Fruit fly (Drosophila melanogaster) whole organism, embryonic: ENCODE measurements around the gene Plap.

Experiments used
- Adf1 ChIP-seq: fragments of 200-800 bp; sonication (Bioruptor generic); IDR thresholded peaks from 2 replicates; pipeline ENCODE4 v1.3.6; 2022; ENCODE audit warnings: missing biosample characterization, missing genetic modification characterization
- CG33213 ChIP-seq: fragments of 200-800 bp; sonication (Bioruptor generic); optimal IDR thresholded peaks from 3 replicates; lab custom pipeline; 2016; ENCODE audit warnings: missing biosample characterization, missing genetic modification characterization
- CG4282 ChIP-seq: fragments of 200-800 bp; sonication (Bioruptor generic); optimal IDR thresholded peaks from 2 replicates; lab custom pipeline; 2016; ENCODE audit warnings: missing biosample characterization, missing genetic modification characterization
- CG5953 ChIP-seq: fragments of 200-800 bp; sonication (Bioruptor generic); IDR thresholded peaks from 2 replicates; pipeline ENCODE4 v1.3.6; 2022; ENCODE audit warnings: missing biosample characterization, missing genetic modification characterization
- CoRest ChIP-seq: fragments of 200-800 bp; sonication (Bioruptor generic); optimal IDR thresholded peaks from 3 replicates; lab custom pipeline; 2018; ENCODE audit warnings: missing biosample characterization, mild to moderate bottlenecking, missing genetic modification characterization, moderate library complexity
- Hr3 ChIP-seq: fragments of 200-800 bp; sonication (Bioruptor generic); optimal IDR thresholded peaks from 3 replicates; lab custom pipeline; 2016; ENCODE audit warnings: missing biosample characterization, missing genetic modification characterization
- btn ChIP-seq: fragments of 200-800 bp; sonication (Bioruptor generic); optimal IDR thresholded peaks from 2 replicates; lab custom pipeline; 2016; ENCODE audit warnings: missing biosample characterization, missing genetic modification characterization
- disco-r ChIP-seq: fragments of 200-800 bp; sonication (Bioruptor generic); optimal IDR thresholded peaks from 2 replicates; lab custom pipeline; 2016; ENCODE audit warnings: missing biosample characterization, missing genetic modification characterization
- insv ChIP-seq, 2 experiments: fragments of 200-800 bp; sonication (Bioruptor generic); optimal IDR thresholded peaks; 3 replicates each; lab custom pipeline; 2016 to 2018; ENCODE audit warnings: missing biosample characterization in 2 of 2, missing genetic modification characterization in 2 of 2
- kay ChIP-seq: fragments of 200-800 bp; sonication (Bioruptor generic); optimal IDR thresholded peaks from 2 replicates; lab custom pipeline; 2016; ENCODE audit warnings: missing biosample characterization, missing genetic modification characterization
- lilli ChIP-seq: fragments of 200-800 bp; sonication (Bioruptor generic); optimal IDR thresholded peaks from 3 replicates; lab custom pipeline; 2016; ENCODE audit warnings: missing biosample characterization, missing genetic modification characterization
- maf-S ChIP-seq: fragments of 200-800 bp; sonication (Bioruptor generic); optimal IDR thresholded peaks from 2 replicates; lab custom pipeline; 2016; ENCODE audit warnings: missing biosample characterization, missing genetic modification characterization
- sens ChIP-seq: fragments of 200-800 bp; sonication (Bioruptor generic); peaks from one replicate; lab custom pipeline; 2016; ENCODE audit warnings: missing biosample characterization, missing genetic modification characterization

dm6 chr2L:1163538-1164143, 6.5 kb downstream of the Plap start, which contains the start of gene CG5080:
- no peak for TF ChIP-seq CG4282
- no peak for TF ChIP-seq Hr3 (GFP tag; lab: Kevin White, UChicago)
- no peak for TF ChIP-seq disco-r (GFP tag; lab: Kevin White, UChicago)
- TF ChIP-seq CoRest (tag; lab: Kevin White, UChicago): no peak
- TF ChIP-seq btn (GFP tag; lab: Kevin White, UChicago): no peak
- no peak for TF ChIP-seq insv (GFP tag; optimal IDR thresholded peaks at IDR 0.05; lab: Kevin White, UChicago)
- TF ChIP-seq sens: no peak
- TF ChIP-seq maf-S (GFP tag; lab: Kevin White, UChicago): no peak
- TF ChIP-seq CG5953 (GFP tag; lab: Robert Waterston, UW): no peak
- no peak for TF ChIP-seq CG33213 (GFP tag; lab: Kevin White, UChicago)
- TF ChIP-seq Adf1 (GFP tag; lab: Robert Waterston, UW): no peak
- TF ChIP-seq lilli (GFP tag; lab: Kevin White, UChicago): no peak
- no peak for TF ChIP-seq kay (GFP tag; lab: Kevin White, UChicago)
